Worm (Caenorhabditis elegans) whole organism, L2 larva: ENCODE results near the gene gpx-4.

Source experiments
- ceh-82 ChIP-seq: fragments of 150-350 bp; optimal IDR thresholded peaks from 2 replicates; lab custom pipeline; 2014; ENCODE audit warnings: missing biosample characterization, missing genetic modification characterization
- crh-2 ChIP-seq: sonication (generic microtip); optimal IDR thresholded peaks from 2 replicates; lab custom pipeline; 2017; ENCODE audit warnings: missing biosample characterization, missing genetic modification characterization
- egl-27 ChIP-seq: sonication (generic microtip); optimal IDR thresholded peaks from 3 replicates; lab custom pipeline; 2017; ENCODE audit warnings: missing biosample characterization, missing genetic modification reagents, missing genetic modification characterization
- fos-1 ChIP-seq: fragments of 150-350 bp; optimal IDR thresholded peaks from 2 replicates; lab custom pipeline; 2014; ENCODE audit warnings: missing biosample characterization, missing genetic modification characterization
- lin-11 ChIP-seq: fragments of 150-350 bp; sonication (generic microtip); optimal IDR thresholded peaks from 2 replicates; lab custom pipeline; 2014; ENCODE audit warnings: missing biosample characterization, missing genetic modification characterization, inconsistent platforms, mixed read lengths
- lin-13 ChIP-seq: fragments of 150-350 bp; optimal IDR thresholded peaks from 2 replicates; lab custom pipeline; 2014; ENCODE audit warnings: missing biosample characterization, missing genetic modification reagents, missing genetic modification characterization
- lsy-2 ChIP-seq, 2 experiments: fragments of 150-350 bp in 1 of 2; sonication (generic microtip) in 1 of 2; optimal IDR thresholded peaks; 2 replicates each; lab custom pipeline; 2014 to 2017; ENCODE audit warnings: missing biosample characterization in 2 of 2, missing genetic modification characterization in 2 of 2
- mdl-1 ChIP-seq, 2 experiments: fragments of 150-350 bp in 1 of 2; sonication (generic microtip) in 1 of 2; optimal IDR thresholded peaks; 2 replicates each; lab custom pipeline; 2017; ENCODE audit warnings: missing biosample characterization in 2 of 2, missing genetic modification characterization in 2 of 2
- nhr-11 ChIP-seq: fragments of 150-350 bp; optimal IDR thresholded peaks from 2 replicates; lab custom pipeline; 2014; ENCODE audit warnings: missing biosample characterization, missing genetic modification characterization
- peb-1 ChIP-seq: fragments of 150-350 bp; optimal IDR thresholded peaks from 2 replicates; lab custom pipeline; 2014; ENCODE audit warnings: missing biosample characterization, missing genetic modification characterization
- snpc-4 ChIP-seq: fragments of 150-350 bp; optimal IDR thresholded peaks from 2 replicates; lab custom pipeline; 2014; ENCODE audit warnings: missing biosample characterization, missing genetic modification characterization
- unc-62 ChIP-seq: fragments of 150-350 bp; optimal IDR thresholded peaks from 2 replicates; lab custom pipeline; 2014; ENCODE audit warnings: missing biosample characterization, missing genetic modification reagents, missing genetic modification characterization
- ztf-4 ChIP-seq: fragments of 150-350 bp; optimal IDR thresholded peaks from 2 replicates; lab custom pipeline; 2014; ENCODE audit warnings: missing biosample characterization, missing genetic modification characterization

ce11 chrIV:2634992-2635391, 39.8 kb downstream of the gpx-4 start:
- TF ChIP-seq fos-1 (tag; lab: Kevin White, UChicago) (no peak), nhr-11 (no peak), mdl-1 (tag; optimal IDR thresholded peaks at IDR 0.05; lab: Kevin White, UChicago) (no peak), egl-27 (tag; lab: Kevin White, UChicago) (no peak), peb-1 (tag; lab: Kevin White, UChicago) (no peak), ztf-4 (tag; lab: Kevin White, UChicago) (no peak), unc-62 (GFP tag; lab: Kevin White, UChicago) (no peak), snpc-4 (tag; lab: Kevin White, UChicago) (no peak), crh-2 (tag; lab: Kevin White, UChicago) (no peak), lsy-2 (tag; optimal IDR thresholded peaks at IDR 0.05; lab: Kevin White, UChicago) (no peak), lin-11 (no peak), ceh-82 (tag; lab: Kevin White, UChicago) (no peak), lin-13 (GFP tag; lab: Kevin White, UChicago) (no peak)
